Worm (Caenorhabditis elegans) whole organism, young adult: ENCODE data around the gene ZK1098.3.

Experiments used
- B0261.1 ChIP-seq: sonication (generic microtip); optimal IDR thresholded peaks from 2 replicates; lab custom pipeline; 2016; ENCODE audit warnings: mild to moderate bottlenecking, missing genetic modification characterization, moderate library complexity, missing compliant biosample characterization
- C06A6.2 ChIP-seq: fragments of 200-800 bp; sonication (Bioruptor generic); conservative IDR thresholded peaks from 2 replicates; pipeline ENCODE4 v1.3.6; 2022; ENCODE audit warnings: missing genetic modification characterization, missing compliant biosample characterization
- F33H1.4 ChIP-seq: fragments of 200-800 bp; sonication (Bioruptor generic); IDR thresholded peaks from 2 replicates; pipeline ENCODE4 v1.3.6; 2022; ENCODE audit warnings: missing genetic modification reagents, missing genetic modification characterization, missing compliant biosample characterization
- F55B11.4 ChIP-seq: sonication (generic microtip); optimal IDR thresholded peaks from 2 replicates; lab custom pipeline; 2016; ENCODE audit warnings: missing compliant biosample characterization, missing genetic modification characterization, borderline replicate concordance; ENCODE audit not compliant: insufficient read depth
- K11D2.4 ChIP-seq: fragments of 200-800 bp; sonication (Bioruptor generic); IDR thresholded peaks from 2 replicates; pipeline ENCODE4 v1.3.6; 2022; ENCODE audit warnings: missing genetic modification reagents, missing genetic modification characterization, missing compliant biosample characterization
- K12H6.12 ChIP-seq: fragments of 200-800 bp; sonication (Bioruptor generic); optimal IDR thresholded peaks from 2 replicates; lab custom pipeline; 2018; ENCODE audit warnings: mild to moderate bottlenecking, missing genetic modification characterization, missing compliant biosample characterization
- T26A5.8 ChIP-seq: sonication (generic microtip); optimal IDR thresholded peaks from 2 replicates; lab custom pipeline; 2016; ENCODE audit warnings: missing genetic modification characterization, missing compliant biosample characterization
- Y53F4B.3 ChIP-seq: fragments of 200-800 bp; sonication (Bioruptor generic); IDR thresholded peaks from 2 replicates; pipeline ENCODE4 v1.3.6; 2022; ENCODE audit warnings: missing genetic modification reagents, missing genetic modification characterization, missing compliant biosample characterization
- Y53G8AR.9 ChIP-seq: fragments of 200-800 bp; sonication (Bioruptor generic); conservative IDR thresholded peaks from 2 replicates; pipeline ENCODE4 v1.3.6; 2022; ENCODE audit warnings: missing genetic modification reagents, missing genetic modification characterization, missing compliant biosample characterization
- Y56A3A.18 ChIP-seq: fragments of 200-800 bp; sonication (Bioruptor generic); IDR thresholded peaks from 2 replicates; pipeline ENCODE4 v1.3.6; 2022; ENCODE audit warnings: missing genetic modification reagents, missing genetic modification characterization, missing compliant biosample characterization
- Y95B8A.8 ChIP-seq: fragments of 200-800 bp; sonication (Bioruptor generic); IDR thresholded peaks from 2 replicates; pipeline ENCODE4 v1.3.6; 2022; ENCODE audit warnings: missing genetic modification reagents, missing genetic modification characterization, missing compliant biosample characterization
- aptf-3 ChIP-seq: fragments of 200-800 bp; sonication (Bioruptor generic); IDR thresholded peaks from 2 replicates; pipeline ENCODE4 v1.3.6; 2022; ENCODE audit warnings: missing genetic modification characterization, missing compliant biosample characterization
- atf-7 ChIP-seq: sonication (generic microtip); optimal IDR thresholded peaks from 2 replicates; lab custom pipeline; 2017; ENCODE audit warnings: mild to moderate bottlenecking, missing genetic modification characterization, missing compliant biosample characterization
- athp-1 ChIP-seq: sonication (generic microtip); optimal IDR thresholded peaks from 2 replicates; lab custom pipeline; 2017; ENCODE audit warnings: mild to moderate bottlenecking, missing genetic modification characterization, missing compliant biosample characterization
- attf-3 ChIP-seq: fragments of 200-800 bp; sonication (Bioruptor generic); conservative IDR thresholded peaks from 2 replicates; pipeline ENCODE4 v1.3.6; 2022; ENCODE audit warnings: missing genetic modification reagents, missing genetic modification characterization, missing compliant biosample characterization
- bed-1 ChIP-seq: fragments of 200-800 bp; sonication (Bioruptor generic); IDR thresholded peaks from 2 replicates; pipeline ENCODE4 v1.3.6; 2022; ENCODE audit warnings: missing genetic modification reagents, missing genetic modification characterization, missing compliant biosample characterization
- cebp-2 ChIP-seq: fragments of 200-800 bp; sonication (Bioruptor generic); IDR thresholded peaks from 2 replicates; pipeline ENCODE4 v1.3.6; 2022; ENCODE audit warnings: missing genetic modification characterization, missing compliant biosample characterization
- ceh-79 ChIP-seq: sonication (generic microtip); optimal IDR thresholded peaks from 2 replicates; lab custom pipeline; 2017; ENCODE audit warnings: mild to moderate bottlenecking, missing genetic modification characterization, missing compliant biosample characterization
- chd-7 ChIP-seq: sonication (generic microtip); optimal IDR thresholded peaks from 2 replicates; lab custom pipeline; 2016; ENCODE audit warnings: mild to moderate bottlenecking, missing genetic modification characterization, moderate library complexity, missing compliant biosample characterization
- dpl-1 ChIP-seq: fragments of 150-350 bp; optimal IDR thresholded peaks from 2 replicates; lab custom pipeline; 2014; ENCODE audit warnings: missing biosample characterization, missing genetic modification reagents, missing genetic modification characterization
- egl-18 ChIP-seq: fragments of 200-800 bp; sonication (Bioruptor generic); IDR thresholded peaks from 2 replicates; pipeline ENCODE4 v1.3.6; 2022; ENCODE audit warnings: missing genetic modification reagents, missing genetic modification characterization, missing compliant biosample characterization
- egrh-3 ChIP-seq: fragments of 200-800 bp; sonication (Bioruptor generic); IDR thresholded peaks from 2 replicates; pipeline ENCODE4 v1.3.6; 2022; ENCODE audit warnings: missing genetic modification reagents, missing genetic modification characterization, missing compliant biosample characterization
- fkh-3 ChIP-seq: sonication (generic microtip); optimal IDR thresholded peaks from 2 replicates; lab custom pipeline; 2016; ENCODE audit warnings: mild to moderate bottlenecking, missing genetic modification characterization, missing compliant biosample characterization
- him-1 ChIP-seq: sonication (generic microtip); optimal IDR thresholded peaks from 2 replicates; lab custom pipeline; 2016; ENCODE audit warnings: missing genotype, missing genetic modification reagents, missing genetic modification characterization, missing compliant biosample characterization
- hrde-1 ChIP-seq: sonication (generic microtip); optimal IDR thresholded peaks from 2 replicates; lab custom pipeline; 2016; ENCODE audit warnings: missing genetic modification characterization, mild to moderate bottlenecking, missing compliant biosample characterization, moderate library complexity, missing genotype, missing genetic modification reagents, borderline replicate concordance
- lag-1 ChIP-seq: fragments of 200-800 bp; sonication (Bioruptor generic); IDR thresholded peaks from 2 replicates; pipeline ENCODE4 v1.3.6; 2022; ENCODE audit warnings: missing genetic modification reagents, missing genetic modification characterization, missing compliant biosample characterization
- let-607 ChIP-seq, 2 experiments: fragments of 200-800 bp in 1 of 2; sonication (Bioruptor generic) in 1 of 2; sonication (generic microtip) in 1 of 2; optimal IDR thresholded peaks; 2 replicates each; lab custom pipeline; 2016 to 2018; ENCODE audit warnings: mild to moderate bottlenecking in 2 of 2, missing compliant biosample characterization in 2 of 2, missing genetic modification characterization in 2 of 2, moderate library complexity in 2 of 2, missing genotype in 1 of 2
- lin-54 ChIP-seq: fragments of 200-800 bp; sonication (Bioruptor generic); optimal IDR thresholded peaks from 2 replicates; lab custom pipeline; 2018; ENCODE audit warnings: mild to moderate bottlenecking, missing genetic modification characterization, missing compliant biosample characterization
- lir-1 ChIP-seq: fragments of 200-800 bp; sonication (Bioruptor generic); conservative IDR thresholded peaks from 2 replicates; pipeline ENCODE4 v1.3.6; 2022; ENCODE audit warnings: missing genetic modification reagents, missing genetic modification characterization, missing compliant biosample characterization
- lsl-1 ChIP-seq: fragments of 200-800 bp; sonication (Bioruptor generic); optimal IDR thresholded peaks from 2 replicates; lab custom pipeline; 2018; ENCODE audit warnings: mild to moderate bottlenecking, missing genetic modification characterization, moderate library complexity, missing compliant biosample characterization
- lsy-27 ChIP-seq: sonication (generic microtip); optimal IDR thresholded peaks from 2 replicates; lab custom pipeline; 2017; ENCODE audit warnings: missing genetic modification characterization, mild to moderate bottlenecking, missing compliant biosample characterization, antibody characterized with exemption, missing genotype, borderline replicate concordance; ENCODE audit not compliant: insufficient read depth
- madf-10 ChIP-seq: sonication (generic microtip); optimal IDR thresholded peaks from 2 replicates; lab custom pipeline; 2016; ENCODE audit warnings: mild to moderate bottlenecking, missing genetic modification characterization, missing compliant biosample characterization
- mxl-1 ChIP-seq: sonication (generic microtip); optimal IDR thresholded peaks from 2 replicates; lab custom pipeline; 2016; ENCODE audit warnings: missing genetic modification characterization, missing compliant biosample characterization
- nhr-120 ChIP-seq: fragments of 200-800 bp; sonication (Bioruptor generic); IDR thresholded peaks from 2 replicates; pipeline ENCODE4 v1.3.6; 2022; ENCODE audit warnings: missing genetic modification characterization, missing compliant biosample characterization
- nhr-179 ChIP-seq: sonication (generic microtip); optimal IDR thresholded peaks from 2 replicates; lab custom pipeline; 2016; ENCODE audit warnings: mild to moderate bottlenecking, missing genetic modification characterization, missing compliant biosample characterization
- nhr-80 ChIP-seq: sonication (generic microtip); optimal IDR thresholded peaks from 2 replicates; lab custom pipeline; 2016; ENCODE audit warnings: missing genetic modification characterization, missing compliant biosample characterization
- pha-4 ChIP-seq: fragments of 150-350 bp; sonication (generic microtip); optimal IDR thresholded peaks from 2 replicates; lab custom pipeline; 2014; ENCODE audit warnings: missing biosample characterization, missing genetic modification reagents, missing genetic modification characterization
- sdz-38 ChIP-seq: sonication (generic microtip); optimal IDR thresholded peaks from 2 replicates; lab custom pipeline; 2016; ENCODE audit warnings: missing genotype, missing genetic modification characterization, missing compliant biosample characterization
- snpc-4 ChIP-seq, 5 experiments: fragments of 150-350 bp in 1 of 5; sonication (generic microtip) in 4 of 5; optimal IDR thresholded peaks; 2 replicates each; lab custom pipeline; 2014 to 2018; ENCODE audit warnings: missing genetic modification characterization in 5 of 5, missing biosample characterization in 3 of 5, antibody characterized with exemption in 2 of 5, mild to moderate bottlenecking in 2 of 5, missing compliant biosample characterization in 2 of 5, missing genotype in 2 of 5, moderate library complexity in 2 of 5, missing genetic modification reagents in 1 of 5
- tbp1 ChIP-seq: fragments of 200-800 bp; sonication (Bioruptor generic); optimal IDR thresholded peaks from 2 replicates; lab custom pipeline; 2018; ENCODE audit warnings: mild to moderate bottlenecking, missing genetic modification characterization, missing compliant biosample characterization
- tlf-1 ChIP-seq: fragments of 200-800 bp; sonication (Bioruptor generic); optimal IDR thresholded peaks from 2 replicates; lab custom pipeline; 2018; ENCODE audit warnings: mild to moderate bottlenecking, missing genetic modification characterization, missing compliant biosample characterization
- unc-62 ChIP-seq: fragments of 150-350 bp; optimal IDR thresholded peaks from 2 replicates; lab custom pipeline; 2014; ENCODE audit warnings: missing biosample characterization, missing genetic modification reagents, missing genetic modification characterization
- xnd-1 ChIP-seq: sonication (generic microtip); optimal IDR thresholded peaks from 2 replicates; lab custom pipeline; 2016; ENCODE audit warnings: missing genotype, missing genetic modification reagents, missing genetic modification characterization, missing compliant biosample characterization
- zim-3 ChIP-seq: sonication (generic microtip); optimal IDR thresholded peaks from 2 replicates; lab custom pipeline; 2017; ENCODE audit warnings: mild to moderate bottlenecking, missing genetic modification characterization, moderate library complexity, missing compliant biosample characterization
- ztf-25 ChIP-seq: fragments of 200-800 bp; sonication (Bioruptor generic); IDR thresholded peaks from 2 replicates; pipeline ENCODE4 v1.3.6; 2022; ENCODE audit warnings: missing genetic modification reagents, missing genetic modification characterization, missing compliant biosample characterization

The ZK1098.3 gene

ce11 chrIII:9570869-9571268, 32.4 kb upstream of the ZK1098.3 start (continued):
- no peak for TF ChIP-seq snpc-4 (GFP tag; optimal IDR thresholded peaks at IDR 0.05; lab: Kevin White, UChicago)
- no peak for TF ChIP-seq snpc-4 (tag; optimal IDR thresholded peaks at IDR 0.05; lab: Kevin White, UChicago)
- TF ChIP-seq F55B11.4 (tag; lab: Kevin White, UChicago), result no peak
- no peak for TF ChIP-seq nhr-179 (tag; lab: Kevin White, UChicago)
- TF ChIP-seq cebp-2 (GFP tag; lab: Robert Waterston, UW), result no peak
- TF ChIP-seq Y53F4B.3 (GFP tag; lab: Robert Waterston, UW), result no peak
- TF ChIP-seq C06A6.2 (GFP tag; lab: Robert Waterston, UW), result no peak
- no peak for TF ChIP-seq lir-1 (GFP tag; lab: Robert Waterston, UW)
- peak; percentile 73 to 95 for TF ChIP-seq let-607 (tag; optimal IDR thresholded peaks at IDR 0.05; lab: Kevin White, UChicago)
- TF ChIP-seq mxl-1, result no peak
- no peak for TF ChIP-seq tlf-1
- no peak for TF ChIP-seq bed-1 (GFP tag; lab: Robert Waterston, UW)
- no peak for TF ChIP-seq Y53G8AR.9 (GFP tag; lab: Robert Waterston, UW)
- TF ChIP-seq, all 124 proteins: peak for 7

ce11 chrIII:9568451-9568850, 29.9 kb upstream of the ZK1098.3 start, which contains the start of gene C48B4.13:
C48B4.13 (plus strand) TSS chrIII:9568751.
- TF ChIP-seq hrde-1 (tag; lab: Kevin White, UChicago) (no peak), egrh-3 (GFP tag; lab: Robert Waterston, UW) (no peak)

- TF ChIP-seq sdz-38 (tag; lab: Kevin White, UChicago) (no peak), C06A6.2 (GFP tag; lab: Robert Waterston, UW) (no peak), him-1 (peak; percentile 48), Y56A3A.18 (GFP tag; lab: Robert Waterston, UW) (no peak), T26A5.8 (tag; lab: Kevin White, UChicago) (no peak), lag-1 (GFP tag; lab: Robert Waterston, UW) (no peak), F33H1.4 (GFP tag; lab: Robert Waterston, UW) (peak; percentile 87), ceh-79 (tag; lab: Kevin White, UChicago) (no peak), F55B11.4 (tag; lab: Kevin White, UChicago) (no peak), athp-1 (tag; lab: Kevin White, UChicago) (no peak), aptf-3 (GFP tag; lab: Robert Waterston, UW) (no peak), ztf-25 (GFP tag; lab: Robert Waterston, UW) (no peak), K12H6.12 (tag; lab: Kevin White, UChicago) (no peak), dpl-1 (no peak), tbp1 (GFP tag; lab: Kevin White, UChicago) (no peak), unc-62 (GFP tag; lab: Kevin White, UChicago) (no peak), nhr-80 (tag; lab: Kevin White, UChicago) (no peak), pha-4 (tag; lab: Kevin White, UChicago) (no peak), Y53F4B.3 (GFP tag; lab: Robert Waterston, UW) (no peak), xnd-1 (tag; lab: Kevin White, UChicago) (peak; percentile 68), fkh-3 (tag; lab: Kevin White, UChicago) (no peak), attf-3 (no peak), Y95B8A.8 (GFP tag; lab: Robert Waterston, UW) (no peak), zim-3 (no peak), atf-7 (no peak), lsl-1 (peak; percentile 93), madf-10 (tag; lab: Kevin White, UChicago) (no peak), lsy-27 (tag; lab: Kevin White, UChicago) (no peak), K11D2.4 (GFP tag; lab: Robert Waterston, UW) (no peak), B0261.1 (no peak), egl-18 (GFP tag; lab: Robert Waterston, UW) (no peak), chd-7 (tag; lab: Kevin White, UChicago) (no peak), lin-54 (GFP tag; lab: Kevin White, UChicago) (no peak), nhr-120 (GFP tag; lab: Robert Waterston, UW) (no peak)
These were observed 27.5 kb upstream of the ZK1098.3 start, which contains the start of gene C48B4.11 for ce11 chrIII:9565973-9566372. C48B4.11 (minus strand) TSS chrIII:9566115.
